Worm (Caenorhabditis elegans) whole organism, L3 larva: ENCODE measurements around the gene C15H9.5.

Source experiments
- aly-2 ChIP-seq: fragments of 150-350 bp; optimal IDR thresholded peaks from 2 replicates; lab custom pipeline; 2014; ENCODE audit warnings: missing biosample characterization, missing genetic modification characterization
- ama-1 ChIP-seq: fragments of 150-350 bp; optimal IDR thresholded peaks from 2 replicates; lab custom pipeline; 2018
- ceh-82 ChIP-seq: fragments of 150-350 bp; optimal IDR thresholded peaks from 2 replicates; lab custom pipeline; 2014; ENCODE audit warnings: missing biosample characterization, missing genetic modification characterization
- elt-3 ChIP-seq, 3 experiments: fragments of 150-350 bp in 1 of 3; sonication (generic microtip) in 2 of 3; optimal IDR thresholded peaks; 2 replicates in 2 of 3; 4 replicates in 1 of 3; lab custom pipeline; 2014 to 2017; ENCODE audit warnings: missing biosample characterization in 3 of 3, missing genetic modification characterization in 3 of 3
- hmg-11 ChIP-seq: sonication (generic microtip); optimal IDR thresholded peaks from 2 replicates; lab custom pipeline; 2016; ENCODE audit warnings: missing genetic modification characterization, missing compliant biosample characterization
- lin-39 ChIP-seq: fragments of 150-350 bp; optimal IDR thresholded peaks from 2 replicates; lab custom pipeline; 2018; ENCODE audit warnings: missing biosample characterization, missing genetic modification reagents, missing genetic modification characterization
- lsy-12 ChIP-seq: sonication (generic microtip); optimal IDR thresholded peaks from 2 replicates; lab custom pipeline; 2016; ENCODE audit warnings: mild to moderate bottlenecking, missing genetic modification characterization, missing compliant biosample characterization
- pqm-1 ChIP-seq: fragments of 150-350 bp; optimal IDR thresholded peaks from 2 replicates; lab custom pipeline; 2017; ENCODE audit warnings: missing biosample characterization, missing genetic modification characterization, inconsistent platforms
- snpc-4 ChIP-seq: fragments of 150-350 bp; optimal IDR thresholded peaks from 2 replicates; lab custom pipeline; 2014; ENCODE audit warnings: missing biosample characterization, missing genetic modification characterization
- unc-62 ChIP-seq: fragments of 150-350 bp; sonication (generic microtip); optimal IDR thresholded peaks from 4 replicates; lab custom pipeline; 2014; ENCODE audit warnings: missing biosample characterization, missing genetic modification reagents, missing genetic modification characterization
- zag-1 ChIP-seq: fragments of 150-350 bp; optimal IDR thresholded peaks from 2 replicates; lab custom pipeline; 2014; ENCODE audit warnings: missing biosample characterization, missing genetic modification characterization
- ztf-11 ChIP-seq: fragments of 150-350 bp; optimal IDR thresholded peaks from 2 replicates; lab custom pipeline; 2014; ENCODE audit warnings: missing biosample characterization, missing genetic modification characterization

DNA sequence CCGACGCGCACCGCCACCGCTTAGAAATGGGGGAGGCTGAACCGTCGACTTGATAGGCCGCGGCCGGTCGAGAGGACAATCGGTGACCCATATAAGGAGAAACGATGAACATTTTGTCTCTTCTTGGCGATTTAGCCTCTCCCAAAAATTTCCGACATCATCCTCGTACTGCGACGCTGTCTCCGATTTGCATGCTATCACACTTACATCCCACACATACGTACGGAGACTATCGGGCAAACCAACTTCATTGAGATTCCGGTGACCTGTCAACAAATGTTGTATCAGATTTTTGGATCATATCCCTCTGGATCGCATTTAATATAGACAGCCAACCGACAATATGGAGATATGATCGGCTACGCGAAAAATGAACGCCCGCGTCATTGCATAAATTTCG lies 26.5 kb upstream of the C15H9.5 start:
- TF ChIP-seq elt-3 (tag; optimal IDR thresholded peaks at IDR 0.05; lab: Kevin White, UChicago) (no peak), snpc-4 (tag; lab: Kevin White, UChicago) (no peak), lin-39 (tag; lab: Kevin White, UChicago) (no peak), aly-2 (tag; lab: Kevin White, UChicago) (no peak), pqm-1 (no peak), ceh-82 (tag; lab: Kevin White, UChicago) (no peak), ztf-11 (tag; lab: Kevin White, UChicago) (no peak), unc-62 (no peak), hmg-11 (tag; lab: Kevin White, UChicago) (no peak), lsy-12 (tag; lab: Kevin White, UChicago) (no peak), zag-1 (tag; lab: Kevin White, UChicago) (no peak), ama-1 (lab: Kevin White, UChicago) (no peak)
